Worm (Caenorhabditis elegans): ENCODE results near the gene C31H2.3.

DNA sequence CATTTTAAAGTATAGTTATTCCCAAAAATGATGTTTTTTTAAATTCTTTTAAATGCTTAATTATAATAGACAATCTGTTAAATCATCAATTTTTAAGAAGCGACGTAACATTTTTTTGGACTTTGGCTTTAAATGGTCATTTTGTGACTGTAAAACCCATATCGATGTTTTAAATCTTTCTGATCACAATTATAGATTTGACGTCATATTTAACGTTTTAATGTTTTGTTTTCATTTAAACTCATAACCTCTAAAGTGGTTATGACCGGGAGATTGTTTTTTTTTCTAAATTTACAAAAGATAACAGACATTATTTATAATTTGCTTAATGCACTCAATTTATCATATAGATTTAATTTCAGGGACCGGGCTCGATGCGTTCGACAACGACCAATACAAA lies 42.3 kb downstream of the C31H2.3 start:
- TF ChIP-seq unc-39 (tag; optimal IDR thresholded peaks at IDR 0.05) (no peak), nhr-23 (tag; optimal IDR thresholded peaks at IDR 0.05) (no peak), ZK546.5 (tag; optimal IDR thresholded peaks at IDR 0.05) (no peak), ceh-82 (tag; optimal IDR thresholded peaks at IDR 0.05) (no peak), ztf-4 (tag; optimal IDR thresholded peaks at IDR 0.05) (no peak), unc-62 (GFP tag; optimal IDR thresholded peaks at IDR 0.05) (no peak), lin-13 (GFP tag; optimal IDR thresholded peaks at IDR 0.05) (no peak), lin-11 (tag; optimal IDR thresholded peaks at IDR 0.05) (no peak), snpc-4 (tag; optimal IDR thresholded peaks at IDR 0.05) (no peak), fos-1 (tag; optimal IDR thresholded peaks at IDR 0.05) (no peak), nhr-77 (tag; optimal IDR thresholded peaks at IDR 0.05) (no peak), nhr-6 (tag; optimal IDR thresholded peaks at IDR 0.05) (no peak)

Data from whole organism, L2 larva.